Worm (Caenorhabditis elegans): ENCODE data around the gene C06C6.7.

Gene C06C6.7

DNA sequence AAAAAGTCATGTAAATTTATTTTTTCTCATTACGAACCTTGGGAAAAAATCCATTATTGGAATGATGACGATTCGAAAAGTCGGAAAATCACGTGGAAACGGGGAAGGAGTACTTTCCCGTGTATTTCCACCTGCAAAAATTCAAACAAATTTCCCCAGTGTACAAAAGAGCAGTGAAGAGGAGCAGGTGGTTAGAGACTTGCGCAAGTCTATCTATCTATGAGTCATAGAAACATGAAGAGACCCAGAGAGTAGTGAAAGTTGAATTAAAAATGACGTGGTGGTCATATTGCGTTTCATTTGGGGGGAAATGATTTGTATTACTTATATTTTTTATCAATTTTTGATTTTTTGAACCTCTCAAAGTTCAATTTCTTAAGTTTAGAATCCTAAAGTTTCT lies 8.5 kb downstream of the C06C6.7 start, which contains the start of gene nhr-50 (continued):
- TF ChIP-seq Y116A8C.19 (tag; optimal IDR thresholded peaks at IDR 0.05; ENCODE audit: borderline replicate concordance): no peak
- peak; percentile 38 for TF ChIP-seq ceh-8 (GFP tag; optimal IDR thresholded peaks at IDR 0.05)
- no peak for TF ChIP-seq ceh-90 (tag; optimal IDR thresholded peaks at IDR 0.05)
- TF ChIP-seq blmp-1 (tag; optimal IDR thresholded peaks at IDR 0.05): peak; percentile 88
- TF ChIP-seq C34B4.2 (tag; optimal IDR thresholded peaks at IDR 0.05): no peak
- no peak for TF ChIP-seq dsc-1 (tag; optimal IDR thresholded peaks at IDR 0.05)
- TF ChIP-seq nhr-77 (tag; optimal IDR thresholded peaks at IDR 0.05): peak; percentile 51
- TF ChIP-seq efl-3 (GFP tag; optimal IDR thresholded peaks at IDR 0.05): no peak
- no peak for TF ChIP-seq sup-37 (GFP tag; optimal IDR thresholded peaks at IDR 0.05)
- no peak for TF ChIP-seq nhr-28 (tag; optimal IDR thresholded peaks at IDR 0.05)
- no peak for TF ChIP-seq nhr-12 (tag; optimal IDR thresholded peaks at IDR 0.05)
- TF ChIP-seq egl-13 (tag; optimal IDR thresholded peaks at IDR 0.05): no peak
- TF ChIP-seq mef-2 (tag; optimal IDR thresholded peaks at IDR 0.05): no peak
- TF ChIP-seq nhr-237 (tag; optimal IDR thresholded peaks at IDR 0.05): peak; percentile 18
- TF ChIP-seq lsy-2 (tag; optimal IDR thresholded peaks at IDR 0.05): peak; percentile 2 to 43
- no peak for TF ChIP-seq lin-39 (tag; optimal IDR thresholded peaks at IDR 0.05)
- no peak for TF ChIP-seq mab-9 (GFP tag; IDR thresholded peaks at IDR 0.05)
- peak; percentile 5 for TF ChIP-seq snpc-4 (tag; optimal IDR thresholded peaks at IDR 0.05)
- TF ChIP-seq egl-27 (tag; optimal IDR thresholded peaks at IDR 0.05): peak in 1 of 2 experiments; percentile 26
- no peak for TF ChIP-seq ces-1 (GFP tag; optimal IDR thresholded peaks at IDR 0.05)
- TF ChIP-seq nhr-85 (tag): peak; percentile 85
- TF ChIP-seq C16A3.4 (tag; optimal IDR thresholded peaks at IDR 0.05): no peak
- TF ChIP-seq unc-62 (GFP tag; optimal IDR thresholded peaks at IDR 0.05): no peak
- TF ChIP-seq nhr-84 (tag; optimal IDR thresholded peaks at IDR 0.05): no peak
- no peak for TF ChIP-seq aha-1 (tag; optimal IDR thresholded peaks at IDR 0.05)
- TF ChIP-seq pqm-1 (tag; optimal IDR thresholded peaks at IDR 0.05): no peak
- peak in 1 of 6 experiments; percentile 21 for TF ChIP-seq elt-3 (tag; optimal IDR thresholded peaks at IDR 0.05)
- no peak for TF ChIP-seq hlh-17 (GFP tag; optimal IDR thresholded peaks at IDR 0.05; ENCODE audit: borderline replicate concordance)
- peak; percentile 36 for TF ChIP-seq nhr-90 (tag; optimal IDR thresholded peaks at IDR 0.05; ENCODE audit: poor library complexity)
- no peak for TF ChIP-seq ceh-88 (GFP tag; IDR thresholded peaks at IDR 0.05)
- no peak for TF ChIP-seq unc-130 (tag; optimal IDR thresholded peaks at IDR 0.05)
- peak in 1 of 3 experiments; percentile 30 for TF ChIP-seq dpl-1 (GFP tag; optimal IDR thresholded peaks at IDR 0.05)
- peak; percentile 93 for TF ChIP-seq jun-1 (tag; optimal IDR thresholded peaks at IDR 0.05)
- TF ChIP-seq vab-15 (tag; optimal IDR thresholded peaks at IDR 0.05): no peak
- TF ChIP-seq fos-1 (tag; optimal IDR thresholded peaks at IDR 0.05): peak; percentile 91
- TF ChIP-seq ztf-11 (tag; optimal IDR thresholded peaks at IDR 0.05): no peak
- no peak for TF ChIP-seq C04F5.9 (tag; optimal IDR thresholded peaks at IDR 0.05)
- TF ChIP-seq ets-5 (GFP tag; IDR thresholded peaks at IDR 0.05): no peak
- TF ChIP-seq efl-1 (optimal IDR thresholded peaks at IDR 0.05): peak; percentile 28 to 36
- peak; percentile 15 to 95 for TF ChIP-seq efl-1 (GFP tag; optimal IDR thresholded peaks at IDR 0.05 in 1 of 2)
- no peak for TF ChIP-seq ztf-4 (tag; optimal IDR thresholded peaks at IDR 0.05)
- peak in 2 of 3 experiments; percentile 16 to 49 for TF ChIP-seq ceh-82 (tag; optimal IDR thresholded peaks at IDR 0.05)
- TF ChIP-seq ceh-63 (GFP tag; optimal IDR thresholded peaks at IDR 0.05): no peak

- no peak for TF ChIP-seq efl-1 (optimal IDR thresholded peaks at IDR 0.05)
- TF ChIP-seq efl-1 (GFP tag; optimal IDR thresholded peaks at IDR 0.05 in 1 of 2): peak in 1 of 2 experiments; percentile 3
- TF ChIP-seq tlp-1 (tag; optimal IDR thresholded peaks at IDR 0.05): no peak
- TF ChIP-seq C34B4.2 (tag; optimal IDR thresholded peaks at IDR 0.05): no peak
These were observed 10.3 kb downstream of the C06C6.7 start, which contains the start of gene nhr-63 for ce11 chrV:16002288-16002687. TSS of gene nhr-63 (plus strand) at chrV:16002588.
